Worm (Caenorhabditis elegans) whole organism, young adult: ENCODE data around the gene F40G12.2.
A peak's percentile ranks its signal among the peaks of the same experiment; 100 is the strongest.

Source experiments
- B0019.2 ChIP-seq: fragments of 200-800 bp; sonication (Bioruptor generic); conservative IDR thresholded peaks from 2 replicates; pipeline ENCODE4 v1.3.6; 2022; ENCODE audit warnings: missing genetic modification reagents, missing genetic modification characterization, missing compliant biosample characterization
- B0261.1 ChIP-seq: sonication (generic microtip); optimal IDR thresholded peaks from 2 replicates; lab custom pipeline; 2016; ENCODE audit warnings: mild to moderate bottlenecking, missing genetic modification characterization, moderate library complexity, missing compliant biosample characterization
- F10E7.11 ChIP-seq: sonication (generic microtip); optimal IDR thresholded peaks from 2 replicates; lab custom pipeline; 2017; ENCODE audit warnings: mild to moderate bottlenecking, missing genetic modification characterization, moderate library complexity, missing compliant biosample characterization
- F57C9.4 ChIP-seq: sonication (generic microtip); optimal IDR thresholded peaks from 2 replicates; lab custom pipeline; 2017; ENCODE audit warnings: mild to moderate bottlenecking, missing genetic modification characterization, missing compliant biosample characterization
- K11D2.4 ChIP-seq: fragments of 200-800 bp; sonication (Bioruptor generic); IDR thresholded peaks from 2 replicates; pipeline ENCODE4 v1.3.6; 2022; ENCODE audit warnings: missing genetic modification reagents, missing genetic modification characterization, missing compliant biosample characterization
- T26A5.8 ChIP-seq: sonication (generic microtip); optimal IDR thresholded peaks from 2 replicates; lab custom pipeline; 2016; ENCODE audit warnings: missing genetic modification characterization, missing compliant biosample characterization
- Y53F4B.3 ChIP-seq: fragments of 200-800 bp; sonication (Bioruptor generic); IDR thresholded peaks from 2 replicates; pipeline ENCODE4 v1.3.6; 2022; ENCODE audit warnings: missing genetic modification reagents, missing genetic modification characterization, missing compliant biosample characterization
- Y67H2A.10 ChIP-seq: fragments of 200-800 bp; sonication (Bioruptor generic); conservative IDR thresholded peaks from 2 replicates; pipeline ENCODE4 v1.3.6; 2022; ENCODE audit warnings: missing genetic modification reagents, missing genetic modification characterization, missing compliant biosample characterization
- akir-1 ChIP-seq: fragments of 200-800 bp; sonication (Bioruptor generic); optimal IDR thresholded peaks from 2 replicates; lab custom pipeline; 2018; ENCODE audit warnings: mild to moderate bottlenecking, missing genetic modification characterization, moderate library complexity, missing compliant biosample characterization
- aptf-2 ChIP-seq: fragments of 200-800 bp; sonication (Bioruptor generic); conservative IDR thresholded peaks from 2 replicates; pipeline ENCODE4 v1.3.6; 2022; ENCODE audit warnings: missing genetic modification reagents, missing genetic modification characterization, missing compliant biosample characterization
- aptf-3 ChIP-seq: fragments of 200-800 bp; sonication (Bioruptor generic); IDR thresholded peaks from 2 replicates; pipeline ENCODE4 v1.3.6; 2022; ENCODE audit warnings: missing genetic modification characterization, missing compliant biosample characterization
- attf-3 ChIP-seq: fragments of 200-800 bp; sonication (Bioruptor generic); conservative IDR thresholded peaks from 2 replicates; pipeline ENCODE4 v1.3.6; 2022; ENCODE audit warnings: missing genetic modification reagents, missing genetic modification characterization, missing compliant biosample characterization
- attf-6 ChIP-seq: fragments of 200-800 bp; sonication (Bioruptor generic); IDR thresholded peaks from 2 replicates; pipeline ENCODE4 v1.3.6; 2022; ENCODE audit warnings: missing genetic modification reagents, missing genetic modification characterization, missing compliant biosample characterization
- bed-1 ChIP-seq: fragments of 200-800 bp; sonication (Bioruptor generic); IDR thresholded peaks from 2 replicates; pipeline ENCODE4 v1.3.6; 2022; ENCODE audit warnings: missing genetic modification reagents, missing genetic modification characterization, missing compliant biosample characterization
- bed-2 ChIP-seq: fragments of 200-800 bp; sonication (Bioruptor generic); IDR thresholded peaks from 2 replicates; pipeline ENCODE4 v1.3.6; 2022; ENCODE audit warnings: missing genetic modification reagents, missing genetic modification characterization, missing compliant biosample characterization
- cebp-2 ChIP-seq: fragments of 200-800 bp; sonication (Bioruptor generic); IDR thresholded peaks from 2 replicates; pipeline ENCODE4 v1.3.6; 2022; ENCODE audit warnings: missing genetic modification characterization, missing compliant biosample characterization
- ceh-100 ChIP-seq: fragments of 200-800 bp; sonication (Bioruptor generic); IDR thresholded peaks from 2 replicates; pipeline ENCODE4 v1.3.6; 2022; ENCODE audit warnings: missing genetic modification reagents, missing genetic modification characterization, missing compliant biosample characterization
- ceh-58 ChIP-seq: fragments of 200-800 bp; sonication (Bioruptor generic); IDR thresholded peaks from 2 replicates; pipeline ENCODE4 v1.3.6; 2022; ENCODE audit warnings: missing genetic modification characterization, missing compliant biosample characterization
- ceh-79 ChIP-seq: sonication (generic microtip); optimal IDR thresholded peaks from 2 replicates; lab custom pipeline; 2017; ENCODE audit warnings: mild to moderate bottlenecking, missing genetic modification characterization, missing compliant biosample characterization
- chd-7 ChIP-seq: sonication (generic microtip); optimal IDR thresholded peaks from 2 replicates; lab custom pipeline; 2016; ENCODE audit warnings: mild to moderate bottlenecking, missing genetic modification characterization, moderate library complexity, missing compliant biosample characterization
- egl-18 ChIP-seq: fragments of 200-800 bp; sonication (Bioruptor generic); IDR thresholded peaks from 2 replicates; pipeline ENCODE4 v1.3.6; 2022; ENCODE audit warnings: missing genetic modification reagents, missing genetic modification characterization, missing compliant biosample characterization
- fkh-3 ChIP-seq: sonication (generic microtip); optimal IDR thresholded peaks from 2 replicates; lab custom pipeline; 2016; ENCODE audit warnings: mild to moderate bottlenecking, missing genetic modification characterization, missing compliant biosample characterization
- him-1 ChIP-seq: sonication (generic microtip); optimal IDR thresholded peaks from 2 replicates; lab custom pipeline; 2016; ENCODE audit warnings: missing genotype, missing genetic modification reagents, missing genetic modification characterization, missing compliant biosample characterization
- hlh-12 ChIP-seq: sonication (generic microtip); optimal IDR thresholded peaks from 2 replicates; lab custom pipeline; 2016; ENCODE audit warnings: missing genetic modification characterization, missing compliant biosample characterization
- lin-35 ChIP-seq, 3 experiments: fragments of 150-350 bp in 2 of 3; sonication (generic microtip) in 1 of 3; optimal IDR thresholded peaks; 2 replicates each; lab custom pipeline; 2014 to 2018; ENCODE audit warnings: missing biosample characterization in 3 of 3, missing genetic modification characterization in 3 of 3, missing genetic modification reagents in 3 of 3
- lsy-27 ChIP-seq: sonication (generic microtip); optimal IDR thresholded peaks from 2 replicates; lab custom pipeline; 2017; ENCODE audit warnings: missing genetic modification characterization, mild to moderate bottlenecking, missing compliant biosample characterization, antibody characterized with exemption, missing genotype, borderline replicate concordance; ENCODE audit not compliant: insufficient read depth
- madf-3 ChIP-seq: fragments of 200-800 bp; sonication (Bioruptor generic); IDR thresholded peaks from 2 replicates; pipeline ENCODE4 v1.3.6; 2022; ENCODE audit warnings: missing genetic modification reagents, missing genetic modification characterization, missing compliant biosample characterization
- mcd-1 ChIP-seq: fragments of 200-800 bp; sonication (Bioruptor generic); IDR thresholded peaks from 2 replicates; pipeline ENCODE4 v1.3.6; 2022; ENCODE audit warnings: missing genetic modification reagents, missing genetic modification characterization, missing compliant biosample characterization
- mel-28 ChIP-seq: sonication (generic microtip); optimal IDR thresholded peaks from 2 replicates; lab custom pipeline; 2016; ENCODE audit warnings: borderline replicate concordance, mild to moderate bottlenecking, missing genetic modification characterization, missing compliant biosample characterization
- nfya-1 ChIP-seq: sonication (generic microtip); optimal IDR thresholded peaks from 2 replicates; lab custom pipeline; 2017; ENCODE audit warnings: antibody characterized with exemption, missing compliant biosample characterization, missing genetic modification characterization, borderline replicate concordance; ENCODE audit not compliant: insufficient read depth
- nhr-27 ChIP-seq: fragments of 200-800 bp; sonication (Bioruptor generic); optimal IDR thresholded peaks from 2 replicates; lab custom pipeline; 2018; ENCODE audit warnings: mild to moderate bottlenecking, missing genetic modification characterization, moderate library complexity, missing compliant biosample characterization
- nhr-90 ChIP-seq: sonication (generic microtip); optimal IDR thresholded peaks from 2 replicates; lab custom pipeline; 2016; ENCODE audit warnings: missing genotype, mild to moderate bottlenecking, missing genetic modification characterization, missing compliant biosample characterization
- pha-4 ChIP-seq: fragments of 150-350 bp; sonication (generic microtip); optimal IDR thresholded peaks from 2 replicates; lab custom pipeline; 2014; ENCODE audit warnings: missing biosample characterization, missing genetic modification reagents, missing genetic modification characterization
- rpc-1 ChIP-seq, 2 experiments: fragments of 150-350 bp in 1 of 2; sonication (generic microtip) in 1 of 2; optimal IDR thresholded peaks; 2 replicates each; lab custom pipeline; 2014 to 2018; ENCODE audit warnings: missing biosample characterization in 1 of 2, missing genetic modification characterization in 1 of 2, missing genetic modification reagents in 1 of 2, missing genotype in 1 of 2
- sdz-38 ChIP-seq: sonication (generic microtip); optimal IDR thresholded peaks from 2 replicates; lab custom pipeline; 2016; ENCODE audit warnings: missing genotype, missing genetic modification characterization, missing compliant biosample characterization
- snpc-4 ChIP-seq, 5 experiments: fragments of 150-350 bp in 1 of 5; sonication (generic microtip) in 4 of 5; optimal IDR thresholded peaks; 2 replicates each; lab custom pipeline; 2014 to 2018; ENCODE audit warnings: missing genetic modification characterization in 5 of 5, missing biosample characterization in 3 of 5, antibody characterized with exemption in 2 of 5, mild to moderate bottlenecking in 2 of 5, missing compliant biosample characterization in 2 of 5, missing genotype in 2 of 5, moderate library complexity in 2 of 5, missing genetic modification reagents in 1 of 5
- somi-1 ChIP-seq: fragments of 200-800 bp; sonication (Bioruptor generic); optimal IDR thresholded peaks from 2 replicates; lab custom pipeline; 2018; ENCODE audit warnings: mild to moderate bottlenecking, missing genetic modification characterization, missing compliant biosample characterization
- sptf-2 ChIP-seq: fragments of 200-800 bp; sonication (Bioruptor generic); optimal IDR thresholded peaks from 2 replicates; lab custom pipeline; 2018; ENCODE audit warnings: mild to moderate bottlenecking, missing genetic modification characterization, missing compliant biosample characterization
- tlf-1 ChIP-seq: fragments of 200-800 bp; sonication (Bioruptor generic); optimal IDR thresholded peaks from 2 replicates; lab custom pipeline; 2018; ENCODE audit warnings: mild to moderate bottlenecking, missing genetic modification characterization, missing compliant biosample characterization
- xnd-1 ChIP-seq: sonication (generic microtip); optimal IDR thresholded peaks from 2 replicates; lab custom pipeline; 2016; ENCODE audit warnings: missing genotype, missing genetic modification reagents, missing genetic modification characterization, missing compliant biosample characterization
- zfh-2 ChIP-seq: fragments of 200-800 bp; sonication (Bioruptor generic); conservative IDR thresholded peaks from 2 replicates; pipeline ENCODE4 v1.3.6; 2022; ENCODE audit warnings: missing genetic modification reagents, missing genetic modification characterization, missing compliant biosample characterization
- ztf-18 ChIP-seq: sonication (generic microtip); optimal IDR thresholded peaks from 2 replicates; lab custom pipeline; 2016; ENCODE audit warnings: missing genotype, mild to moderate bottlenecking, missing genetic modification characterization, missing compliant biosample characterization
- ztf-22 ChIP-seq: fragments of 200-800 bp; sonication (Bioruptor generic); optimal IDR thresholded peaks from 2 replicates; lab custom pipeline; 2018; ENCODE audit warnings: mild to moderate bottlenecking, missing genetic modification characterization, moderate library complexity, missing compliant biosample characterization

Gene F40G12.2

ce11 chrV:14270729-14271128 is 10.0 kb upstream of the F40G12.2 start, which contains the start of gene F40G12.5:
TSS of gene F40G12.5 (minus strand) at chrV:14270829.
- no peak for TF ChIP-seq attf-3
- TF ChIP-seq bed-1 (GFP tag; lab: Robert Waterston, UW) = no peak
- no peak for TF ChIP-seq akir-1
- TF ChIP-seq xnd-1 (tag; lab: Kevin White, UChicago) = no peak
- TF ChIP-seq K11D2.4 (GFP tag; lab: Robert Waterston, UW) = no peak
- no peak for TF ChIP-seq somi-1 (GFP tag; lab: Kevin White, UChicago)
- TF ChIP-seq nfya-1 (tag; lab: Kevin White, UChicago) = no peak
- TF ChIP-seq rpc-1 (optimal IDR thresholded peaks at IDR 0.05; lab: Kevin White, UChicago) = no peak
- no peak for TF ChIP-seq rpc-1 (tag; optimal IDR thresholded peaks at IDR 0.05; lab: Kevin White, UChicago)
- no peak for TF ChIP-seq tlf-1 (GFP tag; lab: Kevin White, UChicago)
- no peak for TF ChIP-seq mcd-1

DNA sequence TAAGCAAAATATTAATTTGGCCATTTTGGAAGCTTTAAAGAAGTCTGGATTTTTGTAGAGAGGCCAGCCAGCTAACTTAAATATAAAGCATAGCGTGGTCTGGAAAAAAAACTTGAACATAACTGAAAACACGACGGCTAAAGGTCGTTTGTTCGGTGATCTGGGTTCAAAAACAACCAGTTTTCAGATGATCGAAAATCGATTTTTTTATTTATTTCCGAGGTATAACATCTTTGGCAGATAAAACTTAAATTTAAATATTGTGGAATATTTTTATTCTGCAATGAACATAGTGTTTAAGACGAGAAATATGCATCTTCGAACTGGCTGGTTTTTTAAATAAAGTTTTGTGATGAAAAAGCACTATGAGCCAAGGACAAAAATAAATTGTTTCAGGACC is 7.9 kb upstream of the F40G12.2 start, which contains the start of gene F40G12.4:
F40G12.4 (minus strand) TSS at position 101 of the 400 bp plus-strand sequence.
- TF ChIP-seq ceh-79 (tag; lab: Kevin White, UChicago) (no peak), F10E7.11 (tag; lab: Kevin White, UChicago) (no peak), cebp-2 (GFP tag; lab: Robert Waterston, UW) (no peak), lin-35 (GFP tag; optimal IDR thresholded peaks at IDR 0.05; lab: Kevin White, UChicago) (no peak), mel-28 (tag; lab: Kevin White, UChicago) (no peak), aptf-2 (no peak), aptf-3 (no peak), ztf-18 (no peak), attf-6 (GFP tag; lab: Robert Waterston, UW) (no peak), lsy-27 (tag; lab: Kevin White, UChicago) (no peak), K11D2.4 (GFP tag; lab: Robert Waterston, UW) (no peak), snpc-4 (GFP tag; optimal IDR thresholded peaks at IDR 0.05; lab: Kevin White, UChicago) (no peak), snpc-4 (tag; optimal IDR thresholded peaks at IDR 0.05; lab: Kevin White, UChicago) (no peak), hlh-12 (tag; lab: Kevin White, UChicago) (no peak), pha-4 (tag; lab: Kevin White, UChicago) (no peak), nhr-27 (tag; lab: Kevin White, UChicago) (no peak), egl-18 (no peak), B0261.1 (tag; lab: Kevin White, UChicago) (no peak)

DNA sequence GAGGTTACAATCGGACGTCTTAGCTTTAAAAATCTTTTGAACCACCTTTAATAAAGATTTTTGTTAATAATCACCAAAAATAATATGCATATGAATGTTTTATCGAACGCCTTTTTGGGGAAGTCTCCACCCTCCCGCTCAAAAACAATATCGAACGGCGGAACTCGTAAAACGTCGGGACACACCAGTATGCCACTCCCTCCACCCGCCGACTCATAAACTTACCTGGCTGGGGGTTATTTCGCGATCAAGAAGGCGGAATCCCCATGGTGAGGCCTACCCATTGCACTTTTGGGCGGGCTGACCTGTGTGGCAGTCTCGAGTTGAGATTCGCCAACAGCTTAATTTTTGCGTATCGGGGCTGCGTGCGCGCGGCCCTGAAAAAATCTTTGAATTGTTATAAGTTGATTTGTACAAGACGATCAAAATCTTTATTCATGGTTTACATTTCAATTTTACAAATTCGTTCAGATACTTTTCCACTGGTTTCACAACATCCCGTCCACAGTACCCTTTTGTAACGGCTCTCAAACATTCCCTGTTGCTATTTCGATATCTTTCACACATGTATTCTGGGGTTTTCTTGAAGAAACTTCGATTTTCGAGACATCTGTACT is 6.7 kb upstream of the F40G12.2 start:
- TF ChIP-seq ceh-100 (GFP tag; lab: Robert Waterston, UW) (peak; percentile 47; the same call in 1 of the 2 replicates), madf-3 (GFP tag; lab: Robert Waterston, UW) (no peak), chd-7 (tag; lab: Kevin White, UChicago) (no peak), Y53F4B.3 (GFP tag; lab: Robert Waterston, UW) (no peak), nhr-27 (tag; lab: Kevin White, UChicago) (no peak), nhr-90 (tag; lab: Kevin White, UChicago) (no peak), him-1 (peak; percentile 90), ceh-58 (GFP tag; lab: Robert Waterston, UW) (no peak), aptf-3 (no peak), fkh-3 (no peak), egl-18 (no peak), F57C9.4 (tag; lab: Kevin White, UChicago) (no peak), snpc-4 (GFP tag; optimal IDR thresholded peaks at IDR 0.05; lab: Kevin White, UChicago) (peak; percentile 92), snpc-4 (tag; optimal IDR thresholded peaks at IDR 0.05; lab: Kevin White, UChicago) (peak; percentile 82 to 96 (median 93)), nfya-1 (tag; lab: Kevin White, UChicago) (no peak), Y67H2A.10 (GFP tag; lab: Robert Waterston, UW) (no peak), hlh-12 (tag; lab: Kevin White, UChicago) (no peak), B0019.2 (GFP tag; lab: Robert Waterston, UW) (no peak), sdz-38 (tag; lab: Kevin White, UChicago) (no peak), ztf-22 (GFP tag; lab: Kevin White, UChicago) (no peak), T26A5.8 (tag; lab: Kevin White, UChicago) (no peak), sptf-2 (GFP tag; lab: Kevin White, UChicago) (peak; percentile 26), zfh-2 (GFP tag; lab: Robert Waterston, UW) (no peak), bed-2 (GFP tag; lab: Robert Waterston, UW) (no peak), attf-3 (no peak)
